Worm (Caenorhabditis elegans) whole organism, young adult: ENCODE measurements around the gene C05C9.3.

ENCODE experiments used
- F49E8.2 ChIP-seq: sonication (generic microtip); optimal IDR thresholded peaks from 3 replicates; lab custom pipeline; 2017; ENCODE audit warnings: missing genetic modification characterization, mild to moderate bottlenecking, missing compliant biosample characterization, antibody characterized with exemption, moderate library complexity; ENCODE audit not compliant: insufficient read depth
- Y53F4B.3 ChIP-seq: fragments of 200-800 bp; sonication (Bioruptor generic); IDR thresholded peaks from 2 replicates; pipeline ENCODE4 v1.3.6; 2022; ENCODE audit warnings: missing genetic modification reagents, missing genetic modification characterization, missing compliant biosample characterization
- ama-1 ChIP-seq, 3 experiments: fragments of 150-350 bp in 1 of 3; sonication (generic microtip) in 2 of 3; optimal IDR thresholded peaks; 2 replicates each; lab custom pipeline; 2014 to 2018; ENCODE audit warnings: missing biosample characterization in 2 of 3, missing genetic modification characterization in 2 of 3, missing genetic modification reagents in 2 of 3
- die-1 ChIP-seq: sonication (generic microtip); optimal IDR thresholded peaks from 2 replicates; lab custom pipeline; 2016; ENCODE audit warnings: missing genotype, mild to moderate bottlenecking, missing genetic modification characterization, missing compliant biosample characterization
- lin-35 ChIP-seq, 3 experiments: fragments of 150-350 bp in 2 of 3; sonication (generic microtip) in 1 of 3; optimal IDR thresholded peaks; 2 replicates each; lab custom pipeline; 2014 to 2018; ENCODE audit warnings: missing biosample characterization in 3 of 3, missing genetic modification characterization in 3 of 3, missing genetic modification reagents in 3 of 3
- nhr-179 ChIP-seq: sonication (generic microtip); optimal IDR thresholded peaks from 2 replicates; lab custom pipeline; 2016; ENCODE audit warnings: mild to moderate bottlenecking, missing genetic modification characterization, missing compliant biosample characterization

ce11 chrX:11134750-11135394, 17.7 kb downstream of the C05C9.3 start:
- TF ChIP-seq lin-35 (GFP tag; optimal IDR thresholded peaks at IDR 0.05; lab: Kevin White, UChicago), result no peak
- TF ChIP-seq ama-1 (optimal IDR thresholded peaks at IDR 0.05; lab: Kevin White, UChicago), result no peak
- no peak for TF ChIP-seq ama-1 (GFP tag; optimal IDR thresholded peaks at IDR 0.05; lab: Kevin White, UChicago)
- TF ChIP-seq nhr-179, result no peak
- no peak for TF ChIP-seq die-1 (tag; lab: Kevin White, UChicago)
- TF ChIP-seq Y53F4B.3 (GFP tag; lab: Robert Waterston, UW), result no peak
- no peak for TF ChIP-seq F49E8.2 (tag; lab: Kevin White, UChicago)
